Fruit fly (Drosophila melanogaster): ENCODE measurements around the gene Octalpha2R.

DNA sequence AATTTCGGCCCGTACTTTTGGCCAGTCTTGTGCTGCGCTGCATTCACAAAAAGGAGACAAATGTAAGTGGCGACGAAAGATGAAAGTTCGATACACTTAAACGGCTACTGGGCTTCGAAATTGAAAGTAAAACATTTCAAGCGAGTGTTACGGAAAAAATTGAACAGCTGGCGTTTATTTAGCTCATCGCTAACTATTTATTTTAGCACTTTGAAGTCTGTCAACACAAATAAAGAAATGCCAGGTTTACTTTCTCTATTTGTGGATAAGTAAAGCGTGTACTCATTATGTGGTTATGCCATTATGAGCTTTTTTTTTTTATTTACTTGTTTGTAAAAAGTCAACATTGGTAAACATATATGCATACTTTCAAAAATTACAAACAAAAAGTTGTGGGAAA, 63.3 kb downstream of the Octalpha2R start:
- no peak for TF ChIP-seq Ada2b (GFP tag; IDR thresholded peaks at IDR 0.05)
- TF ChIP-seq caup (GFP tag; optimal IDR thresholded peaks at IDR 0.05; ENCODE audit: severe bottlenecking) = no peak
- TF ChIP-seq fd96Cb (tag; optimal IDR thresholded peaks at IDR 0.05) = no peak
- no peak for TF ChIP-seq cg (GFP tag; optimal IDR thresholded peaks at IDR 0.05)
- no peak for TF ChIP-seq sd (tag; optimal IDR thresholded peaks at IDR 0.05)
- TF ChIP-seq Adf1 (GFP tag; IDR thresholded peaks at IDR 0.05) = no peak
- peak; percentile 72 for TF ChIP-seq CG17359 (tag; optimal IDR thresholded peaks at IDR 0.05)
- TF ChIP-seq dimm (GFP tag; IDR thresholded peaks at IDR 0.05) = no peak
- TF ChIP-seq Lhr (GFP tag; optimal IDR thresholded peaks at IDR 0.05) = peak; percentile 39
- TF ChIP-seq CG7928 (GFP tag; optimal IDR thresholded peaks at IDR 0.05) = no peak
- TF ChIP-seq Dfd (GFP tag; optimal IDR thresholded peaks at IDR 0.05) = no peak
- no peak for TF ChIP-seq CG14050 (GFP tag; IDR thresholded peaks at IDR 0.05)

Data from whole organism, embryonic.